Fruit fly (Drosophila melanogaster) whole organism, adult: Measurements from ENCODE around the gene grass.

Source experiments
- CG11617 ChIP-seq: fragments of 200-800 bp; sonication (Bioruptor generic); optimal IDR thresholded peaks from 2 replicates; lab custom pipeline; 2017; ENCODE audit warnings: mild to moderate bottlenecking, missing biosample characterization, missing genetic modification reagents, missing genetic modification characterization
- CG12768 ChIP-seq: fragments of 200-800 bp; sonication (Bioruptor generic); optimal IDR thresholded peaks from 2 replicates; lab custom pipeline; 2017; ENCODE audit warnings: missing biosample characterization, missing genetic modification characterization, mild to moderate bottlenecking, moderate library complexity, missing genetic modification reagents
- CG14711 ChIP-seq: fragments of 200-800 bp; sonication (Bioruptor generic); optimal IDR thresholded peaks from 2 replicates; lab custom pipeline; 2018; ENCODE audit warnings: missing biosample characterization, mild to moderate bottlenecking, missing genetic modification characterization, moderate library complexity
- CG1620 ChIP-seq: fragments of 200-800 bp; sonication (Bioruptor generic); optimal IDR thresholded peaks from 2 replicates; lab custom pipeline; 2016; ENCODE audit warnings: missing biosample characterization, missing genetic modification characterization
- CG33017 ChIP-seq: fragments of 200-800 bp; sonication (Bioruptor generic); optimal IDR thresholded peaks from 2 replicates; lab custom pipeline; 2018; ENCODE audit warnings: missing biosample characterization, mild to moderate bottlenecking, missing genetic modification characterization, moderate library complexity
- CG5204 ChIP-seq: fragments of 200-800 bp; sonication (Bioruptor generic); optimal IDR thresholded peaks from 2 replicates; lab custom pipeline; 2016; ENCODE audit warnings: missing biosample characterization, missing genetic modification characterization
- CG7045 ChIP-seq: fragments of 200-800 bp; sonication (Bioruptor generic); optimal IDR thresholded peaks from 2 replicates; lab custom pipeline; 2017; ENCODE audit warnings: missing biosample characterization, mild to moderate bottlenecking, missing genetic modification characterization
- CG7101 ChIP-seq: fragments of 200-800 bp; sonication (Bioruptor generic); optimal IDR thresholded peaks from 2 replicates; lab custom pipeline; 2018; ENCODE audit warnings: missing biosample characterization, mild to moderate bottlenecking, missing genetic modification characterization, moderate library complexity
- Clk ChIP-seq: fragments of 200-800 bp; sonication (Bioruptor generic); optimal IDR thresholded peaks from 2 replicates; lab custom pipeline; 2017; ENCODE audit warnings: missing biosample characterization, missing genetic modification characterization
- Crg-1 ChIP-seq: fragments of 200-800 bp; sonication (Bioruptor generic); optimal IDR thresholded peaks from 2 replicates; lab custom pipeline; 2016; ENCODE audit warnings: missing biosample characterization, missing genetic modification characterization
- Hr96 ChIP-seq: fragments of 200-800 bp; sonication (Bioruptor generic); optimal IDR thresholded peaks from 2 replicates; lab custom pipeline; 2016; ENCODE audit warnings: missing biosample characterization, missing genetic modification characterization
- Mnt ChIP-seq: fragments of 200-800 bp; sonication (Bioruptor generic); optimal IDR thresholded peaks from 2 replicates; lab custom pipeline; 2016; ENCODE audit warnings: missing biosample characterization, mild to moderate bottlenecking, missing genetic modification characterization
- bab1 ChIP-seq: fragments of 200-800 bp; sonication (Bioruptor generic); optimal IDR thresholded peaks from 3 replicates; lab custom pipeline; 2019; ENCODE audit warnings: missing biosample characterization, mild to moderate bottlenecking, missing genetic modification characterization, moderate library complexity
- cic ChIP-seq: fragments of 200-800 bp; sonication (Bioruptor generic); optimal IDR thresholded peaks from 2 replicates; lab custom pipeline; 2017; ENCODE audit warnings: missing biosample characterization, mild to moderate bottlenecking, missing genetic modification characterization, moderate library complexity
- cnc ChIP-seq, 2 experiments: fragments of >200 bp; optimal IDR thresholded peaks; 2 replicates each; lab custom pipeline; 2017
- kay ChIP-seq: fragments of 200-800 bp; sonication (Bioruptor generic); peaks from one replicate; lab custom pipeline; 2016; ENCODE audit warnings: missing biosample characterization, missing genetic modification characterization, borderline replicate concordance
- ovo ChIP-seq: fragments of 200-800 bp; sonication (Bioruptor generic); optimal IDR thresholded peaks from 2 replicates; lab custom pipeline; 2016; ENCODE audit warnings: missing biosample characterization, missing genetic modification characterization
- pad ChIP-seq: fragments of 200-800 bp; sonication (Bioruptor generic); optimal IDR thresholded peaks from 3 replicates; lab custom pipeline; 2017; ENCODE audit warnings: missing biosample characterization, missing genetic modification characterization, mild to moderate bottlenecking, moderate library complexity, missing genetic modification reagents
- tj ChIP-seq: fragments of 200-800 bp; sonication (Bioruptor generic); optimal IDR thresholded peaks from 3 replicates; lab custom pipeline; 2017; ENCODE audit warnings: missing biosample characterization, mild to moderate bottlenecking, missing genetic modification characterization, moderate library complexity
- toe ChIP-seq: fragments of 200-800 bp; sonication (Bioruptor generic); optimal IDR thresholded peaks from 2 replicates; lab custom pipeline; 2016; ENCODE audit warnings: missing biosample characterization, missing genetic modification characterization

The grass gene

dm6 chr3R:27157814-27158213 lies at the start of gene grass:
Gene grass (plus strand): TSS chr3R:27157948.
- no peak for TF ChIP-seq kay
- TF ChIP-seq Mnt (GFP tag; lab: Kevin White, UChicago), result no peak
- TF ChIP-seq toe (GFP tag; lab: Kevin White, UChicago), result no peak
- no peak for TF ChIP-seq CG5204
- no peak for TF ChIP-seq cnc (optimal IDR thresholded peaks at IDR 0.05; lab: Kevin White, UChicago)
- TF ChIP-seq Crg-1, result no peak
- no peak for TF ChIP-seq CG7101
- TF ChIP-seq bab1 (GFP tag; lab: Kevin White, UChicago), result no peak

dm6 chr3R:27108111-27108510 lies 49.6 kb upstream of the grass start:
- no peak for TF ChIP-seq tj
- TF ChIP-seq CG1620 (GFP tag; lab: Kevin White, UChicago), result no peak
- TF ChIP-seq cnc (optimal IDR thresholded peaks at IDR 0.05; lab: Kevin White, UChicago), result no peak
- TF ChIP-seq Crg-1, result no peak
- TF ChIP-seq Clk (GFP tag; lab: Kevin White, UChicago), result no peak
- TF ChIP-seq CG33017 (tag; lab: Kevin White, UChicago), result no peak
- no peak for TF ChIP-seq Hr96 (GFP tag; lab: Kevin White, UChicago)
- no peak for TF ChIP-seq CG14711 (tag; lab: Kevin White, UChicago)
- TF ChIP-seq CG7045 (GFP tag; lab: Kevin White, UChicago), result no peak
- TF ChIP-seq bab1 (GFP tag; lab: Kevin White, UChicago), result no peak
- no peak for TF ChIP-seq cic
- TF ChIP-seq Mnt (GFP tag; lab: Kevin White, UChicago), result no peak
- TF ChIP-seq CG12768 (GFP tag; lab: Kevin White, UChicago), result no peak
- no peak for TF ChIP-seq toe (GFP tag; lab: Kevin White, UChicago)
- no peak for TF ChIP-seq CG7101

dm6 chr3R:27109458-27109857 lies 48.3 kb upstream of the grass start:
- no peak for TF ChIP-seq CG14711 (tag; lab: Kevin White, UChicago)
- no peak for TF ChIP-seq kay
- TF ChIP-seq toe (GFP tag; lab: Kevin White, UChicago), result no peak
- TF ChIP-seq pad (GFP tag; lab: Kevin White, UChicago), result no peak
- TF ChIP-seq ovo (GFP tag; lab: Kevin White, UChicago), result no peak
- TF ChIP-seq tj, result no peak
- no peak for TF ChIP-seq Hr96 (GFP tag; lab: Kevin White, UChicago)
- TF ChIP-seq Crg-1, result no peak
- no peak for TF ChIP-seq CG11617
- no peak for TF ChIP-seq CG12768 (GFP tag; lab: Kevin White, UChicago)
- no peak for TF ChIP-seq Clk (GFP tag; lab: Kevin White, UChicago)
- TF ChIP-seq CG7045 (GFP tag; lab: Kevin White, UChicago), result no peak
- no peak for TF ChIP-seq cic
- no peak for TF ChIP-seq CG1620 (GFP tag; lab: Kevin White, UChicago)
- TF ChIP-seq Mnt (GFP tag; lab: Kevin White, UChicago), result no peak

dm6 chr3R:27111784-27112602 lies 45.8 kb upstream of the grass start, which contains the start of the genes gb and CG5815:
Gene gb (minus strand): TSS chr3R:27112270.
Gene CG5815 (plus strand): TSS chr3R:27112566.
- TF ChIP-seq CG7045 (GFP tag; lab: Kevin White, UChicago) (peak; percentile 91), Hr96 (GFP tag; lab: Kevin White, UChicago) (peak; percentile 84), bab1 (GFP tag; lab: Kevin White, UChicago) (peak; percentile 92), CG11617 (peak; percentile 90), kay (no peak), pad (GFP tag; lab: Kevin White, UChicago) (peak; percentile 76), tj (peak; percentile 86), toe (GFP tag; lab: Kevin White, UChicago) (peak; percentile 93), CG14711 (tag; lab: Kevin White, UChicago) (peak; percentile 85), CG1620 (GFP tag; lab: Kevin White, UChicago) (peak; percentile 91), CG33017 (tag; lab: Kevin White, UChicago) (peak; percentile 85), CG5204 (peak; percentile 88), cic (peak; percentile 96), cnc (optimal IDR thresholded peaks at IDR 0.05; lab: Kevin White, UChicago) (no peak), CG12768 (GFP tag; lab: Kevin White, UChicago) (peak; percentile 90), ovo (GFP tag; lab: Kevin White, UChicago) (peak; percentile 81), CG7101 (peak; percentile 86), Crg-1 (peak; percentile 83), Mnt (GFP tag; lab: Kevin White, UChicago) (peak; percentile 90), Clk (GFP tag; lab: Kevin White, UChicago) (peak; percentile 83)

dm6 chr3R:27116465-27117092 lies 41.2 kb upstream of the grass start, which contains the start of the genes CG6066 and CG5880:
Gene CG6066 (minus strand): TSS chr3R:27116707.
Gene CG5880 (plus strand): TSS chr3R:27116745.
- TF ChIP-seq CG5204, result no peak
- TF ChIP-seq CG1620 (GFP tag; lab: Kevin White, UChicago), result no peak
- TF ChIP-seq tj, result no peak
- no peak for TF ChIP-seq CG14711 (tag; lab: Kevin White, UChicago)
- TF ChIP-seq Clk (GFP tag; lab: Kevin White, UChicago), result no peak
- TF ChIP-seq pad (GFP tag; lab: Kevin White, UChicago), result no peak
- TF ChIP-seq Crg-1, result no peak
- no peak for TF ChIP-seq cic
- TF ChIP-seq bab1 (GFP tag; lab: Kevin White, UChicago), result no peak
- TF ChIP-seq CG7045 (GFP tag; lab: Kevin White, UChicago), result no peak
- no peak for TF ChIP-seq cnc (optimal IDR thresholded peaks at IDR 0.05; lab: Kevin White, UChicago)
- no peak for TF ChIP-seq kay
- TF ChIP-seq ovo (GFP tag; lab: Kevin White, UChicago), result no peak
- TF ChIP-seq CG11617, result no peak
- no peak for TF ChIP-seq CG12768 (GFP tag; lab: Kevin White, UChicago)
- TF ChIP-seq CG7101, result no peak
- TF ChIP-seq toe (GFP tag; lab: Kevin White, UChicago), result no peak
